Fruit fly (Drosophila melanogaster): ENCODE data around the gene CG7457.

Gene CG7457

dm6 chr3L:7726285-7726684, at the start of gene CG7457 (continued):
- TF ChIP-seq Opbp (GFP tag; IDR thresholded peaks at IDR 0.05; ENCODE audit: partially characterized antibody) (peak; percentile 97), tin (GFP tag; optimal IDR thresholded peaks at IDR 0.05) (no peak), disco-r (GFP tag; optimal IDR thresholded peaks at IDR 0.05) (no peak), CG9876 (GFP tag; optimal IDR thresholded peaks at IDR 0.05) (no peak), CG16863 (GFP tag; optimal IDR thresholded peaks at IDR 0.05) (no peak), Xrp1 (GFP tag; IDR thresholded peaks at IDR 0.05) (no peak), sna (GFP tag; IDR thresholded peaks at IDR 0.05; ENCODE audit: partially characterized antibody) (peak; percentile 93), bbx (GFP tag; IDR thresholded peaks at IDR 0.05; ENCODE audit: partially characterized antibody) (peak; percentile 95), CG3726 (GFP tag; IDR thresholded peaks at IDR 0.05) (no peak), HmgZ (tag; optimal IDR thresholded peaks at IDR 0.05) (no peak), pzg (GFP tag; optimal IDR thresholded peaks at IDR 0.05) (peak; percentile 46), gsb-n (tag; optimal IDR thresholded peaks at IDR 0.05) (no peak), CG13775 (GFP tag; optimal IDR thresholded peaks at IDR 0.05) (no peak), dmrt99B (tag; optimal IDR thresholded peaks at IDR 0.05) (no peak), GATAe (GFP tag; conservative IDR thresholded peaks at IDR 0.05) (no peak), ham (GFP tag; IDR thresholded peaks at IDR 0.05) (no peak), CG3838 (GFP tag; optimal IDR thresholded peaks at IDR 0.05) (no peak), CG11696 (GFP tag; IDR thresholded peaks at IDR 0.05) (no peak), org-1 (GFP tag; optimal IDR thresholded peaks at IDR 0.05) (no peak), CG30020 (tag; optimal IDR thresholded peaks at IDR 0.05) (no peak), MBD-R2 (GFP tag; IDR thresholded peaks at IDR 0.05) (peak; percentile 85), CG10147 (GFP tag; optimal IDR thresholded peaks at IDR 0.05) (no peak), Scr (GFP tag; IDR thresholded peaks at IDR 0.05; ENCODE audit: partially characterized antibody) (peak; percentile 95), CG12942 (GFP tag; optimal IDR thresholded peaks at IDR 0.05) (no peak), CG17328 (GFP tag; IDR thresholded peaks at IDR 0.05) (0 out of 2 replicates have a peak, but pooled peaks have one; percentile 14), Mrtf (GFP tag; IDR thresholded peaks at IDR 0.05) (no peak), CG16813 (GFP tag; IDR thresholded peaks at IDR 0.05; ENCODE audit: partially characterized antibody) (peak; percentile 95), CG2202 (tag; optimal IDR thresholded peaks at IDR 0.05) (no peak), prd (optimal IDR thresholded peaks at IDR 0.05) (no peak), prd (GFP tag; IDR thresholded peaks at IDR 0.05) (no peak), danr (GFP tag; IDR thresholded peaks at IDR 0.05) (no peak), CkIIα-i1 (GFP tag; IDR thresholded peaks at IDR 0.05) (no peak), CG7839 (tag; optimal IDR thresholded peaks at IDR 0.05) (no peak), CG30431 (GFP tag; optimal IDR thresholded peaks at IDR 0.05) (no peak), pum (GFP tag; optimal IDR thresholded peaks at IDR 0.05) (no peak), jigr1 (GFP tag; IDR thresholded peaks at IDR 0.05) (no peak), CG2889 (GFP tag; IDR thresholded peaks at IDR 0.05) (no peak), CG31388 (GFP tag; optimal IDR thresholded peaks at IDR 0.05) (no peak), CG14710 (tag; optimal IDR thresholded peaks at IDR 0.05) (no peak), Fer2 (tag; optimal IDR thresholded peaks at IDR 0.05) (no peak), Hr39 (optimal IDR thresholded peaks at IDR 0.05) (no peak), vvl (GFP tag; IDR thresholded peaks at IDR 0.05) (peak; percentile 75), YL-1 (GFP tag; optimal IDR thresholded peaks at IDR 0.05) (no peak), dimm (GFP tag; IDR thresholded peaks at IDR 0.05) (no peak), shn (GFP tag; optimal IDR thresholded peaks at IDR 0.05) (no peak), D19A (tag; optimal IDR thresholded peaks at IDR 0.05) (no peak), CG8388 (GFP tag; optimal IDR thresholded peaks at IDR 0.05) (no peak), zf30C (GFP tag; optimal IDR thresholded peaks at IDR 0.05) (no peak), Poxn (GFP tag; IDR thresholded peaks at IDR 0.05) (no peak), H15 (GFP tag; IDR thresholded peaks at IDR 0.05) (no peak), CG15479 (GFP tag; optimal IDR thresholded peaks at IDR 0.05) (no peak), CG15269 (tag; optimal IDR thresholded peaks at IDR 0.05) (no peak), crp (GFP tag; optimal IDR thresholded peaks at IDR 0.05) (peak in 1 of 2 experiments; percentile 23)
